Worm (Caenorhabditis elegans): Measurements from ENCODE around the gene glb-20.

- TF ChIP-seq nhr-25 (tag; optimal IDR thresholded peaks at IDR 0.05) = no peak
- TF ChIP-seq snpc-4 (tag; optimal IDR thresholded peaks at IDR 0.05) = no peak
- no peak for TF ChIP-seq zag-1 (tag; optimal IDR thresholded peaks at IDR 0.05)
- no peak for TF ChIP-seq pha-4 (tag; optimal IDR thresholded peaks at IDR 0.05)
- no peak for TF ChIP-seq nhr-11 (tag; optimal IDR thresholded peaks at IDR 0.05)
- no peak for TF ChIP-seq elt-2 (tag; optimal IDR thresholded peaks at IDR 0.05)
- no peak for TF ChIP-seq sea-2 (GFP tag; optimal IDR thresholded peaks at IDR 0.05)
- TF ChIP-seq unc-62 (GFP tag; optimal IDR thresholded peaks at IDR 0.05) = no peak
- no peak for TF ChIP-seq ceh-16 (tag; optimal IDR thresholded peaks at IDR 0.05)
- TF ChIP-seq nhr-43 (tag; optimal IDR thresholded peaks at IDR 0.05; ENCODE audit: poor library complexity, severe bottlenecking) = no peak
- no peak for TF ChIP-seq R02D3.7 (tag; optimal IDR thresholded peaks at IDR 0.05)
- no peak for TF ChIP-seq fkh-10 (GFP tag; optimal IDR thresholded peaks at IDR 0.05)
- TF ChIP-seq pqm-1 (tag; optimal IDR thresholded peaks at IDR 0.05) = no peak
Measured at ce11 chrX:13510234-13510837, 45.6 kb downstream of the glb-20 start.
